Worm (Caenorhabditis elegans): ENCODE data around the gene Y39B6A.10.

Y39B6A.10 gene

DNA sequence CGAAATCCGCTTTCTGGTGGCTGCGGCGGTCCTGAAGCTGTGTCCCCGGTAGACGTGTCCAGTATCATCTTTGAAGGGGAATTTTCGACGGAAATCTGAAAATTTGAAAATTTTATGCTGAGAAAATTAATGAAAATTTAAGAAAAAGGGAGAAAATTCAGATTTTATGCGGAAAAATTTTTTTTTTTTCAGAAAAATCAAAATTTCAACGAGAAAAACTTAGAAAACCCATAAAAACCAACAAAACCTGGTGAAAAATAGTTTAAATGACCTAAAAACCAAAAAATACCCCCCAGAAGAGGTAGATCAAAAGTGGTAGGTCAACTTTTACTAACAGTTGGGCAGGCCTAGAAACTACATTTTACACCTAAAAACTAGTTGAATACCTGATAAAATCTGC, at the start of gene Y39B6A.10:
Y39B6A.10 (minus strand) TSS at position 101 of the 400 bp plus-strand sequence.
- no peak for TF ChIP-seq tra-4 (tag; optimal IDR thresholded peaks at IDR 0.05)
- TF ChIP-seq hnd-1 (tag; optimal IDR thresholded peaks at IDR 0.05), result no peak
- TF ChIP-seq scrt-1 (GFP tag; IDR thresholded peaks at IDR 0.05), result no peak
- TF ChIP-seq ceh-36 (tag; optimal IDR thresholded peaks at IDR 0.05), result no peak
- no peak for TF ChIP-seq B0310.2 (tag; optimal IDR thresholded peaks at IDR 0.05)
- TF ChIP-seq ama-1 (optimal IDR thresholded peaks at IDR 0.05), result no peak

DNA sequence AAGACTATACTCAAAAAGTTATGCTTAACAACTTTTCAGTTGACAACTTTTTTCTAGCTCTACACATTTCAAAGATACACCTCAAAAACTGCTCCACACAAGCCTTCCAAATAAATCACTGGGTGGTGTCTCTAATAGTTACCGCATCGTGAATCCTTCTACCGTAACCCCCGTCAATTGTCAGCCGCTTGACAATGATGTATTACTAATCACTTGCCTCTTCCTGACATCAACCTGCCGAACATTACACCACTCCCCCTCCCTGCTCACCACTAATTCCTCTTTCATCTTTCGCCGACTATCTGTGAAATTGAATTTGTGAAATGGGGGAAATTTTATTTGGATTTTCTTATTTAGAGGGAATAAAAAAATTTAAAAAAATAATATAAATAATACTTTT, 48.3 kb upstream of the Y39B6A.10 start:
- TF ChIP-seq ets-7 (tag; optimal IDR thresholded peaks at IDR 0.05) (no peak), hmbx-1 (tag; optimal IDR thresholded peaks at IDR 0.05) (no peak), F13C5.2 (tag; optimal IDR thresholded peaks at IDR 0.05) (no peak)

DNA sequence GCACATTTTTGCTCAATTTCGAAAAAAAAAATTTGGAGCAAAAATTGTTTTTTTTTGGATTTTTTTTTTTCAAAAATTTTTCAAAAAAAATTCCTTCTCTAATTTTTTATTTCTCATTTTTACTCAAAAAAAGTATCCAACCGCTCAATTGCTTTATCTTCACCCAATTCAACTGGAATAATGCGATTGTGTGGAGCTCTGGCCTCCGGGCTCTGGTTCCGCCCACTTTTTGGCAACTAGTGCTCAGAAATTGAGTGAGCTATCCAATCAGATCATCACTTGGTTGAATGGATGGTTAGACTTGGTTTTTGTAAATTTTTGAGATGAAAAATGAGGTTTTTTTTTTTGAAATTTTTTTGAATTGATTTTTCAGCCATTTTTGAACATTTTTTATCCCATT, 45.5 kb upstream of the Y39B6A.10 start:
- TF ChIP-seq hnd-1 (tag; optimal IDR thresholded peaks at IDR 0.05), result no peak
- TF ChIP-seq tbx-37 (GFP tag; conservative IDR thresholded peaks at IDR 0.05), result no peak
- TF ChIP-seq F13C5.2 (tag; optimal IDR thresholded peaks at IDR 0.05), result no peak
- TF ChIP-seq aly-1 (tag; optimal IDR thresholded peaks at IDR 0.05), result no peak
- no peak for TF ChIP-seq tbx-11 (GFP tag; IDR thresholded peaks at IDR 0.05)
- TF ChIP-seq ets-7 (tag; optimal IDR thresholded peaks at IDR 0.05), result no peak
- TF ChIP-seq B0310.2 (tag; optimal IDR thresholded peaks at IDR 0.05), result no peak
- no peak for TF ChIP-seq ceh-36 (tag; optimal IDR thresholded peaks at IDR 0.05)
- TF ChIP-seq tra-4 (tag; optimal IDR thresholded peaks at IDR 0.05), result no peak
- no peak for TF ChIP-seq sea-1 (GFP tag; conservative IDR thresholded peaks at IDR 0.05)
- no peak for TF ChIP-seq ceh-13 (GFP tag; optimal IDR thresholded peaks at IDR 0.05)
- no peak for TF ChIP-seq pes-1 (GFP tag; IDR thresholded peaks at IDR 0.05)
- TF ChIP-seq ama-1 (optimal IDR thresholded peaks at IDR 0.05), result no peak
- TF ChIP-seq flt-1 (GFP tag; IDR thresholded peaks at IDR 0.05), result no peak
- no peak for TF ChIP-seq hmg-4 (GFP tag; optimal IDR thresholded peaks at IDR 0.05)
- TF ChIP-seq hmbx-1 (tag; optimal IDR thresholded peaks at IDR 0.05), result no peak
- no peak for TF ChIP-seq scrt-1 (GFP tag; IDR thresholded peaks at IDR 0.05)

DNA sequence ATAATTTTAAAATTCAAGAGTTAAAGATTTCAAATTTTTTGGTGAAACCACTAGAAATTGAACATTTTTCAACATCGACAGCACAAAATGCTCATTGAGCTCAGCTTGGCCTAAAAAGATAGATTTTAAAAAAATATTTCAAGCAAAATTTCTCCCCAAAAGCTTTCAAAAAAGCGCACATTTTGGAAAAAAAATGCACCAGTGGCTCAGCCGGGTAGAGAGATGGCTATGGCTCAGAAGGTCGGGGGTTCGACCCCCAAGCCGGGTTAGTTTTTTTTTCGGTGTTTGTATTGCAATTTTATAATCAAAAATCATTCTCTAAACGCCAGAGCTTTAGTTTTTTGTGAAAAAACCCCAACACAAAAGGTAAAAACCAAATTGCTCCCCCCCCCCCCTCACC, 44.4 kb upstream of the Y39B6A.10 start:
- no peak for TF ChIP-seq ceh-36 (tag; optimal IDR thresholded peaks at IDR 0.05)
- no peak for TF ChIP-seq pes-1 (GFP tag; IDR thresholded peaks at IDR 0.05)
- TF ChIP-seq ets-7 (tag; optimal IDR thresholded peaks at IDR 0.05), result no peak
- no peak for TF ChIP-seq F13C5.2 (tag; optimal IDR thresholded peaks at IDR 0.05)
- no peak for TF ChIP-seq hmg-4 (GFP tag; optimal IDR thresholded peaks at IDR 0.05)
- TF ChIP-seq tra-4 (tag; optimal IDR thresholded peaks at IDR 0.05), result no peak
- TF ChIP-seq ama-1 (optimal IDR thresholded peaks at IDR 0.05), result no peak
- no peak for TF ChIP-seq hmbx-1 (tag; optimal IDR thresholded peaks at IDR 0.05)
- TF ChIP-seq ceh-13 (GFP tag; optimal IDR thresholded peaks at IDR 0.05), result no peak

DNA sequence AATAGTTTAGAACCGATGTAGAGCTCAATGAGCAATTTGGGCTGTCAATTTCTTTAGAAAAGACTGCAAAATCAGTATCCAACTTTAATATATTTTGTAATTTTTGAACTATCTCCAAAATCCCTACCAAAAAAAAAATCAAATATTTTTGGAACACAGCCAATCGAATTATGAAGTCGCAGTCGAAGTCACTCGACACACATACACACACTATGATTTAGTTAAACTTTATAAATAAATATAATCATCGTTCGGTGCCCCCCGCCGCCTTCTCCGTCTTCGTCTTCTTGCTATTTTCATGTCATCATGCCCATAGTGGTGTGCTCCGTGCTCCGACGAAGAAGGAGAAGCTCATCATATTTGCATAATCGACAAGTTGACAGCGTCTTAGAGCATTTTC, 43.7 kb upstream of the Y39B6A.10 start:
- TF ChIP-seq aly-1 (tag; optimal IDR thresholded peaks at IDR 0.05) (no peak), scrt-1 (GFP tag; IDR thresholded peaks at IDR 0.05) (no peak), hmg-4 (GFP tag; optimal IDR thresholded peaks at IDR 0.05) (no peak), sea-1 (GFP tag; conservative IDR thresholded peaks at IDR 0.05) (no peak), ama-1 (optimal IDR thresholded peaks at IDR 0.05) (no peak), ceh-36 (tag; optimal IDR thresholded peaks at IDR 0.05) (no peak), B0310.2 (tag; optimal IDR thresholded peaks at IDR 0.05) (no peak), flt-1 (GFP tag; IDR thresholded peaks at IDR 0.05) (no peak), hnd-1 (tag; optimal IDR thresholded peaks at IDR 0.05) (no peak), tbx-11 (GFP tag; IDR thresholded peaks at IDR 0.05) (no peak), hmbx-1 (tag; optimal IDR thresholded peaks at IDR 0.05) (no peak), tbx-37 (GFP tag; conservative IDR thresholded peaks at IDR 0.05) (no peak), ceh-13 (GFP tag; optimal IDR thresholded peaks at IDR 0.05) (no peak), tra-4 (tag; optimal IDR thresholded peaks at IDR 0.05) (no peak), F13C5.2 (tag; optimal IDR thresholded peaks at IDR 0.05) (no peak), pes-1 (GFP tag; IDR thresholded peaks at IDR 0.05) (no peak), ets-7 (tag; optimal IDR thresholded peaks at IDR 0.05) (no peak)

DNA sequence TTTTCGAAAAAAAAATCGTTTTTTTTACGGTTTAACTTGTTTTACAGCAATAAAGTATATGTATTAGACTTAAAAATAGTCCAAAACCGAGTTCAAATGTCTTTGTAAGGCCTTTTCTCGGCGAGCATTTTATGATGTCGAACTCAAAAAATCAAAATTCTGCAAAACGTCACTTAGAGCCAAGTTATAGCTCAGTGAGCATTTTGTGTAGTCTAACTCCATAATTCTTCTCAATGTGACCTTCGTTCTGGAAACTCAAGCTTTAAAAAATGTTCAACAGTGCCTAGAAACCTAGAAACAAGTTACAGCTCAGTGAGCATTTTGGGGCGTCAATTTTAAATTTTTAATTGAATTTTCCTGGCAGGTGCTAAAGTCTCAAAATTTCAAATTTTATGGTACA, 42.3 kb upstream of the Y39B6A.10 start:
- TF ChIP-seq pes-1 (GFP tag; IDR thresholded peaks at IDR 0.05), result no peak
- no peak for TF ChIP-seq ceh-13 (GFP tag; optimal IDR thresholded peaks at IDR 0.05)
- TF ChIP-seq tbx-11 (GFP tag; IDR thresholded peaks at IDR 0.05), result no peak
- no peak for TF ChIP-seq scrt-1 (GFP tag; IDR thresholded peaks at IDR 0.05)
- no peak for TF ChIP-seq hmg-4 (GFP tag; optimal IDR thresholded peaks at IDR 0.05)
- no peak for TF ChIP-seq sea-1 (GFP tag; conservative IDR thresholded peaks at IDR 0.05)
- no peak for TF ChIP-seq ets-7 (tag; optimal IDR thresholded peaks at IDR 0.05)

DNA sequence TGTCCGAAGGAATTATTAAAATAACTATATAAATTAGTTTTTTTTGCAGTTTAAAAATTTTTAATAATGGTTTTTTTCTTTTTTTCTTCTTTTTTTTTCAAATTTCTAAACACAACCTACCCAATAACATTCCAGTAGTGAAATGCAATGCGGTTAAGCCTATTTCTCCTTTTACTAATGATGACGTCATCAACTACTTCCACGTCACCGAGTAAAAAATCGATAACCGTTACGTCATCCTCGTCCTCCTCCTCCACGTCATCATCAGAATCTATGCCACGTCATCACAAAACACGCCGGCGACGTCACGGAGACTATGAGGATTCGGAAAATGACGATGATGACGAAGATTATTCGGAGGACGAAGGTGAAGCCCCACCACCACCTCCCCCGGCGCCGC, 41.2 kb upstream of the Y39B6A.10 start, which contains the start of gene hot-2:
hot-2 (plus strand) TSS at position 134 of the 400 bp plus-strand sequence.
- TF ChIP-seq ceh-13 (GFP tag; optimal IDR thresholded peaks at IDR 0.05), result no peak
- TF ChIP-seq scrt-1 (GFP tag; IDR thresholded peaks at IDR 0.05), result no peak
- no peak for TF ChIP-seq B0310.2 (tag; optimal IDR thresholded peaks at IDR 0.05)
- no peak for TF ChIP-seq hnd-1 (tag; optimal IDR thresholded peaks at IDR 0.05)
- no peak for TF ChIP-seq ama-1 (optimal IDR thresholded peaks at IDR 0.05)
- no peak for TF ChIP-seq hmg-4 (GFP tag; optimal IDR thresholded peaks at IDR 0.05)
- no peak for TF ChIP-seq ets-7 (tag; optimal IDR thresholded peaks at IDR 0.05)
- no peak for TF ChIP-seq flt-1 (GFP tag; IDR thresholded peaks at IDR 0.05)
- TF ChIP-seq tbx-11 (GFP tag; IDR thresholded peaks at IDR 0.05), result no peak
- no peak for TF ChIP-seq aly-1 (tag; optimal IDR thresholded peaks at IDR 0.05)
- no peak for TF ChIP-seq sea-1 (GFP tag; conservative IDR thresholded peaks at IDR 0.05)
- TF ChIP-seq pes-1 (GFP tag; IDR thresholded peaks at IDR 0.05), result no peak
- no peak for TF ChIP-seq hmbx-1 (tag; optimal IDR thresholded peaks at IDR 0.05)
- TF ChIP-seq tra-4 (tag; optimal IDR thresholded peaks at IDR 0.05), result no peak
- TF ChIP-seq tbx-37 (GFP tag; conservative IDR thresholded peaks at IDR 0.05), result no peak
- no peak for TF ChIP-seq F13C5.2 (tag; optimal IDR thresholded peaks at IDR 0.05)
- TF ChIP-seq ceh-36 (tag; optimal IDR thresholded peaks at IDR 0.05), result no peak

DNA sequence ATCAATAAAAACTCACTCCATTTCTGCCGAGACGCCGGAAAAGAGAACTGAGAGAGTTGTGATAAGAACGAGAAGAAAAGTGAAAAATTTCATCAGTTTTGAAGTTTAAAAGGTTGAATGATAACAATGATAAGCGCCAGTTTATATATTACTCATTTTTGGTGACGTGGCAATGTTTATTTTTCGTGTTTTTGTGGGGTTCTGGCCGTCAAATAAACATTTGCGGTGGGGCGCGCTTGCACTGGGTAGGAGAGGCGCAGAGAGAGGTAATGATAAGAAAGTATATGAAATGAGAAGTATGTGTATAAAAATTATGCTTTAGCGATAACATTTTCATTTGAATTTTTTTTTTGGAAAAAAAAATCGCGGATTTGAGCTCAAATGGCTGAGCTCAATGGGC, 25.3 kb upstream of the Y39B6A.10 start, which contains the start of gene Y39B6A.5:
Y39B6A.5 (minus strand) TSS at position 214 of the 400 bp plus-strand sequence.
- TF ChIP-seq ceh-36 (tag; optimal IDR thresholded peaks at IDR 0.05) (no peak), scrt-1 (GFP tag; IDR thresholded peaks at IDR 0.05) (no peak), aly-1 (tag; optimal IDR thresholded peaks at IDR 0.05) (no peak)

Data from whole organism, early embryonic.